Fruit fly (Drosophila melanogaster): ENCODE data around the gene Sfp24C1.

Sfp24C1 gene

DNA sequence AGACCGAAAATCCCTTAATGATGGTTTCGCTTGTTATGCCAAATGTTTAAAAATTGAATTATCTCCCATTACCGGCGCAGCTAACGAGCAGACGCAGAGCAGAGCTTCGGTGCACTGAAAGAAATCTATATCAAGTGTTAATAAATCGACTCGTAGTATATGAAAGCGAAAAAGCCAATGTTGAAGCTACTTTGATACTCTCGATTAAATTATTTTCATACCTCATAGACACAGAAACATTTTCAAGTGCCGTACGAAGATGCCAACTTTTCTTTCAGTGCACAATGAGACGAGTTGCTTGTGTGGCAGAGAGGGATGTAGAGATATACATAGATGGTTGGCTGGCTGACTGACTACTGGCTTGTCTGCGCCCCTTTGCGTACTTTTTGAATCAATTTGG lies 24.7 kb upstream of the Sfp24C1 start (continued):
- TF ChIP-seq lmd (GFP tag; IDR thresholded peaks at IDR 0.05), result no peak
- TF ChIP-seq CG17186 (GFP tag; optimal IDR thresholded peaks at IDR 0.05), result no peak
- 0 out of 2 replicates have a peak, but pooled peaks have one; percentile 7 for TF ChIP-seq E2f2 (GFP tag; IDR thresholded peaks at IDR 0.05)
- TF ChIP-seq CG2199 (GFP tag; IDR thresholded peaks at IDR 0.05), result 0 out of 3 replicates have a peak, but pooled peaks have one; percentile 32
- no peak for TF ChIP-seq YL-1 (GFP tag; optimal IDR thresholded peaks at IDR 0.05)
- peak; percentile 67 for TF ChIP-seq dmrt11E (tag; optimal IDR thresholded peaks at IDR 0.05)
- TF ChIP-seq Lpt (GFP tag; optimal IDR thresholded peaks at IDR 0.05), result no peak
- no peak for TF ChIP-seq cato (GFP tag; optimal IDR thresholded peaks at IDR 0.05; ENCODE audit: borderline replicate concordance)
- 0 out of 2 replicates have a peak, but pooled peaks have one; percentile 28 for TF ChIP-seq Awh (GFP tag; IDR thresholded peaks at IDR 0.05)
- peak; percentile 12 for TF ChIP-seq chn (GFP tag; optimal IDR thresholded peaks at IDR 0.05)
- no peak for TF ChIP-seq gce (GFP tag; IDR thresholded peaks at IDR 0.05)
- TF ChIP-seq MESR4 (GFP tag; optimal IDR thresholded peaks at IDR 0.05), result no peak
- TF ChIP-seq Oli (tag; optimal IDR thresholded peaks at IDR 0.05), result peak; percentile 49
- no peak for TF ChIP-seq Blimp-1 (GFP tag; optimal IDR thresholded peaks at IDR 0.05)
- no peak for TF ChIP-seq tna (GFP tag; IDR thresholded peaks at IDR 0.05; ENCODE audit: partially characterized antibody)
- peak; percentile 6 for TF ChIP-seq CoRest (tag; optimal IDR thresholded peaks at IDR 0.05)
- TF ChIP-seq CG7786 (GFP tag; optimal IDR thresholded peaks at IDR 0.05), result no peak
- no peak for TF ChIP-seq CG12744 (GFP tag; optimal IDR thresholded peaks at IDR 0.05)
- TF ChIP-seq CG12104 (GFP tag; optimal IDR thresholded peaks at IDR 0.05), result no peak
- TF ChIP-seq CG14710 (tag; optimal IDR thresholded peaks at IDR 0.05), result peak; percentile 41
- no peak for TF ChIP-seq CG6791 (GFP tag; IDR thresholded peaks at IDR 0.05; ENCODE audit: partially characterized antibody)
- TF ChIP-seq CG32767 (GFP tag; IDR thresholded peaks at IDR 0.05), result no peak
- TF ChIP-seq CG14014 (GFP tag; IDR thresholded peaks at IDR 0.05), result no peak
- TF ChIP-seq Stat92E (GFP tag; optimal IDR thresholded peaks at IDR 0.05), result no peak
- TF ChIP-seq ftz-f1 (GFP tag; optimal IDR thresholded peaks at IDR 0.05), result no peak
- no peak for TF ChIP-seq HLH54F (GFP tag; optimal IDR thresholded peaks at IDR 0.05)
- no peak for TF ChIP-seq CG7963 (GFP tag; IDR thresholded peaks at IDR 0.05; ENCODE audit: partially characterized antibody)
- no peak for TF ChIP-seq inv (GFP tag; IDR thresholded peaks at IDR 0.05; ENCODE audit: partially characterized antibody)
- TF ChIP-seq Bgb (GFP tag; IDR thresholded peaks at IDR 0.05; ENCODE audit: partially characterized antibody), result no peak
- no peak for TF ChIP-seq CG7928 (GFP tag; optimal IDR thresholded peaks at IDR 0.05)
- TF ChIP-seq CG13624 (GFP tag; optimal IDR thresholded peaks at IDR 0.05), result no peak
- TF ChIP-seq phol (tag; optimal IDR thresholded peaks at IDR 0.05), result peak; percentile 58
- 0 out of 3 replicates have a peak, but pooled peaks have one; percentile 35 for TF ChIP-seq ase (GFP tag; IDR thresholded peaks at IDR 0.05)
- peak; percentile 47 for TF ChIP-seq CG4820 (GFP tag; optimal IDR thresholded peaks at IDR 0.05)
- peak; percentile 6 for TF ChIP-seq az2 (GFP tag; optimal IDR thresholded peaks at IDR 0.05)
- TF ChIP-seq sqz (GFP tag; optimal IDR thresholded peaks at IDR 0.05), result no peak
- TF ChIP-seq gt (GFP tag; IDR thresholded peaks at IDR 0.05), result no peak
- TF ChIP-seq ato (GFP tag; IDR thresholded peaks at IDR 0.05; ENCODE audit: partially characterized antibody), result no peak
- TF ChIP-seq CG2129 (GFP tag; IDR thresholded peaks at IDR 0.05; ENCODE audit: partially characterized antibody), result no peak
- no peak for TF ChIP-seq CG17361 (GFP tag; IDR thresholded peaks at IDR 0.05)
- no peak for TF ChIP-seq CG11456 (GFP tag; IDR thresholded peaks at IDR 0.05)
- no peak for TF ChIP-seq maf-S (GFP tag; optimal IDR thresholded peaks at IDR 0.05)
- no peak for TF ChIP-seq Bdp1 (GFP tag; optimal IDR thresholded peaks at IDR 0.05)
- TF ChIP-seq CG10959 (GFP tag; IDR thresholded peaks at IDR 0.05), result peak; percentile 55
- TF ChIP-seq rib (GFP tag; IDR thresholded peaks at IDR 0.05), result no peak
- TF ChIP-seq dati (GFP tag; IDR thresholded peaks at IDR 0.05), result no peak
- no peak for TF ChIP-seq dan (GFP tag; IDR thresholded peaks at IDR 0.05)
- TF ChIP-seq CG14441 (GFP tag; IDR thresholded peaks at IDR 0.05), result 0 out of 2 replicates have a peak, but pooled peaks have one; percentile 20
- TF ChIP-seq CG34376 (GFP tag; optimal IDR thresholded peaks at IDR 0.05), result no peak
- no peak for TF ChIP-seq Hmr (GFP tag; optimal IDR thresholded peaks at IDR 0.05)
- TF ChIP-seq CG18476 (GFP tag; optimal IDR thresholded peaks at IDR 0.05), result no peak
